Worm (Caenorhabditis elegans) whole organism, L1 larva: ENCODE results near the gene ppm-1.D.

Experiments
- aly-2 ChIP-seq: fragments of 150-350 bp; optimal IDR thresholded peaks from 2 replicates; lab custom pipeline; 2014; ENCODE audit warnings: missing biosample characterization, missing genetic modification characterization
- dpl-1 ChIP-seq, 3 experiments: fragments of 150-350 bp in 2 of 3; sonication (generic microtip) in 1 of 3; optimal IDR thresholded peaks; 2 replicates each; lab custom pipeline; 2014 to 2017; ENCODE audit warnings: missing biosample characterization in 3 of 3, missing genetic modification characterization in 3 of 3, missing genetic modification reagents in 3 of 3
- elt-3 ChIP-seq, 6 experiments: fragments of 150-350 bp in 1 of 6; sonication (generic microtip); optimal IDR thresholded peaks; 2 replicates each; lab custom pipeline; 2017 to 2018; ENCODE audit warnings: missing biosample characterization in 6 of 6, missing genetic modification characterization in 6 of 6, inconsistent platforms in 1 of 6
- mep-1 ChIP-seq: fragments of 150-350 bp; optimal IDR thresholded peaks from 2 replicates; lab custom pipeline; 2014; ENCODE audit warnings: missing biosample characterization, missing genetic modification characterization
- nhr-28 ChIP-seq: fragments of 150-350 bp; optimal IDR thresholded peaks from 2 replicates; lab custom pipeline; 2014; ENCODE audit warnings: missing biosample characterization, missing genetic modification characterization
- tbx-2 ChIP-seq: sonication (generic microtip); optimal IDR thresholded peaks from 2 replicates; lab custom pipeline; 2016; ENCODE audit warnings: missing genetic modification characterization, missing compliant biosample characterization
- vab-15 ChIP-seq: sonication (generic microtip); optimal IDR thresholded peaks from 2 replicates; lab custom pipeline; 2017; ENCODE audit warnings: missing genotype, mild to moderate bottlenecking, missing genetic modification characterization, missing compliant biosample characterization
- zag-1 ChIP-seq: fragments of 150-350 bp; optimal IDR thresholded peaks from 2 replicates; lab custom pipeline; 2014; ENCODE audit warnings: missing biosample characterization, missing genetic modification characterization

- no peak for TF ChIP-seq vab-15 (tag; lab: Kevin White, UChicago)
- no peak for TF ChIP-seq elt-3 (tag; optimal IDR thresholded peaks at IDR 0.05; lab: Kevin White, UChicago)
- no peak for TF ChIP-seq zag-1 (tag; lab: Kevin White, UChicago)
- TF ChIP-seq tbx-2 (tag; lab: Kevin White, UChicago) = no peak
- TF ChIP-seq nhr-28 (tag; lab: Kevin White, UChicago) = no peak
- TF ChIP-seq dpl-1 (GFP tag; optimal IDR thresholded peaks at IDR 0.05; lab: Kevin White, UChicago) = no peak
- no peak for TF ChIP-seq mep-1 (tag; lab: Kevin White, UChicago)
- TF ChIP-seq aly-2 (tag; lab: Kevin White, UChicago) = no peak
Measured at ce11 chrIII:2330389-2330788, 983 bp upstream of the ppm-1.D start.
